Worm (Caenorhabditis elegans) whole organism, early embryonic: ENCODE data around the gene C34B4.2.

Source experiments
- B0310.2 ChIP-seq: sonication (generic microtip); optimal IDR thresholded peaks from 2 replicates; lab custom pipeline; 2016; ENCODE audit warnings: mild to moderate bottlenecking, missing genetic modification characterization, missing compliant biosample characterization
- F13C5.2 ChIP-seq: sonication (generic microtip); optimal IDR thresholded peaks from 2 replicates; lab custom pipeline; 2017; ENCODE audit warnings: mild to moderate bottlenecking, missing genetic modification characterization, inconsistent platforms, missing compliant biosample characterization
- aly-1 ChIP-seq: sonication (generic microtip); optimal IDR thresholded peaks from 2 replicates; lab custom pipeline; 2016; ENCODE audit warnings: missing genetic modification characterization, missing compliant biosample characterization
- ama-1 ChIP-seq: fragments of 150-350 bp; optimal IDR thresholded peaks from 2 replicates; lab custom pipeline; 2014
- ceh-13 ChIP-seq: fragments of 200-800 bp; sonication (Bioruptor generic); optimal IDR thresholded peaks from 2 replicates; lab custom pipeline; 2018; ENCODE audit warnings: mild to moderate bottlenecking, missing genetic modification characterization, missing compliant biosample characterization
- ceh-36 ChIP-seq: sonication (generic microtip); optimal IDR thresholded peaks from 2 replicates; lab custom pipeline; 2016; ENCODE audit warnings: missing genetic modification characterization, inconsistent platforms, missing compliant biosample characterization
- ets-7 ChIP-seq: sonication (generic microtip); optimal IDR thresholded peaks from 2 replicates; lab custom pipeline; 2016; ENCODE audit warnings: missing genotype, missing genetic modification characterization, missing compliant biosample characterization
- flt-1 ChIP-seq: fragments of 200-800 bp; sonication (Bioruptor generic); IDR thresholded peaks from 2 replicates; pipeline ENCODE4 v1.3.6; 2022; ENCODE audit warnings: missing genetic modification characterization, missing compliant biosample characterization
- hmbx-1 ChIP-seq: sonication (generic microtip); optimal IDR thresholded peaks from 2 replicates; lab custom pipeline; 2016; ENCODE audit warnings: mild to moderate bottlenecking, missing genetic modification characterization, missing compliant biosample characterization
- hmg-4 ChIP-seq: fragments of 200-800 bp; sonication (Bioruptor generic); optimal IDR thresholded peaks from 2 replicates; lab custom pipeline; 2018; ENCODE audit warnings: mild to moderate bottlenecking, missing genetic modification characterization, missing compliant biosample characterization
- hnd-1 ChIP-seq: sonication (generic microtip); optimal IDR thresholded peaks from 2 replicates; lab custom pipeline; 2016; ENCODE audit warnings: missing genetic modification characterization, missing compliant biosample characterization
- pes-1 ChIP-seq: fragments of 200-800 bp; sonication (Bioruptor generic); IDR thresholded peaks from 2 replicates; pipeline ENCODE4 v1.3.6; 2022; ENCODE audit warnings: missing genetic modification reagents, missing genetic modification characterization, missing compliant biosample characterization
- scrt-1 ChIP-seq: fragments of 200-800 bp; sonication (Bioruptor generic); IDR thresholded peaks from 2 replicates; pipeline ENCODE4 v1.3.6; 2022; ENCODE audit warnings: missing genetic modification characterization, missing compliant biosample characterization
- sea-1 ChIP-seq: fragments of 200-800 bp; sonication (Bioruptor generic); conservative IDR thresholded peaks from 2 replicates; pipeline ENCODE4 v1.3.6; 2022; ENCODE audit warnings: missing genetic modification characterization, missing compliant biosample characterization
- tbx-11 ChIP-seq: fragments of 200-800 bp; sonication (Bioruptor generic); IDR thresholded peaks from 2 replicates; pipeline ENCODE4 v1.3.6; 2022; ENCODE audit warnings: missing genetic modification characterization, missing compliant biosample characterization
- tbx-37 ChIP-seq: fragments of 200-800 bp; sonication (Bioruptor generic); conservative IDR thresholded peaks from 2 replicates; pipeline ENCODE4 v1.3.6; 2022; ENCODE audit warnings: missing genetic modification reagents, missing genetic modification characterization, missing compliant biosample characterization
- tra-4 ChIP-seq: sonication (generic microtip); optimal IDR thresholded peaks from 2 replicates; lab custom pipeline; 2017; ENCODE audit warnings: missing genetic modification characterization, missing compliant biosample characterization

The C34B4.2 gene

DNA sequence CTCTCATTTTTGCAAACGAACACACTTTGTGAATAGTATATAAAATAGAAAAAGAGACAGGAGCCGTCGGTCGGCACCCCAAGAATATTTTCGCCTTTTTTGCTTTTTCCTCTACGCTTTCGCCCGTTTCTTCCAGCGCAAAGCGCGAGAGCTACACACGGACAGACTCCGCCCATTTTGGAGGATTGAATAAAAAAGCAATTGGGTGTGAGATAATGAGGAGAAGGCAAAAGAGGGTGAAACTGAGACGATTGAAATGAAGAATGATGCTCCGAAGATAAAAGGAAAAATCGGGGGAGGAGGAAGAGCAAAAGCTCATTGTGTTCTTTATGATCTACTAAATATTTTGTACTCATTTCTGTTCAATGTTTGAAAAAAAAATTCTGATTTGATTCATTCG is 11.8 kb upstream of the C34B4.2 start, which contains the start of gene C34B4.3:
C34B4.3 (minus strand) TSS at position 101 of the 400 bp plus-strand sequence.
- TF ChIP-seq ceh-36 (tag; lab: Kevin White, UChicago) (no peak), ets-7 (tag; lab: Kevin White, UChicago) (no peak), aly-1 (no peak), ama-1 (lab: Kevin White, UChicago) (no peak), B0310.2 (tag; lab: Kevin White, UChicago) (no peak), tra-4 (tag; lab: Kevin White, UChicago) (no peak), hmbx-1 (tag; lab: Kevin White, UChicago) (no peak), F13C5.2 (tag; lab: Kevin White, UChicago) (no peak), hmg-4 (GFP tag; lab: Kevin White, UChicago) (no peak), flt-1 (GFP tag; lab: Robert Waterston, UW) (no peak), scrt-1 (GFP tag; lab: Robert Waterston, UW) (no peak), tbx-37 (no peak), sea-1 (GFP tag; lab: Robert Waterston, UW) (no peak), ceh-13 (no peak)

DNA sequence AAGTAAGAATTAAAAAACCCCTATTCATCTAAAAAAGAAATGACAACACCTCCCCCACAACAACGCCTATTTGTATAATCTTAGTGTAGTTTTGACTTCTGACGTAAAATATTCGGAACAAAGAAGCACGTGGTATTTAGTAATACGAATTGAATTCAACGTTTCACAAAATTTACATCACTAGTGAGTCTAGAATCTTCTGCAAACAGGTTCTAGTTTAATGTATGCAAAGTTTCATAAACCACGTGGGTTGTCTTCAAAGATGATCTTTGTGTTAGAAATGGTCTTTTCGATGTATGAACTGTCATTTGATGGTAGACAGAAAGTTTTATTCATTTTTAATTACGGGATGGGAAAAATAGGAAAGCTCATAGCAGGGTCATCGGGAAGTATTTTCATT is 9.7 kb upstream of the C34B4.2 start:
- no peak for TF ChIP-seq aly-1

DNA sequence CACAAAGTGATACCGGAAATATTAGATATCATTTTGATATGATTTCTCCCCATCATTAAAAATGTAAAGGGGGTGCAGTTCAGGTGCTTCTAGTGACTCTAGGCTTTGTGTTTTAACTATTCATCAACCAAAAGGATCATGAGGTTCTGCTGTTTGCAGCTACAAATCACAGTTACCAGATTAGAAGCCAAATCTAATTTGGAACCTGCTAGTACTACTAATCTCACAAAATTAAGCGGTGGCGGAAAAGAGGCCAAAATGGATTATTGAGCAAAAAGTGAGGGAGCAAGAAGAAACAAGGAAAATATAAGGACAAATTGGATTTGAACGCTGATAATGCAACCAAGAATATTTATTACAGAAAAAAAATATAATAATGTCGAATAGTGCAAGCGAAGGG is 8.7 kb upstream of the C34B4.2 start:
- TF ChIP-seq ets-7 (tag; lab: Kevin White, UChicago): no peak

DNA sequence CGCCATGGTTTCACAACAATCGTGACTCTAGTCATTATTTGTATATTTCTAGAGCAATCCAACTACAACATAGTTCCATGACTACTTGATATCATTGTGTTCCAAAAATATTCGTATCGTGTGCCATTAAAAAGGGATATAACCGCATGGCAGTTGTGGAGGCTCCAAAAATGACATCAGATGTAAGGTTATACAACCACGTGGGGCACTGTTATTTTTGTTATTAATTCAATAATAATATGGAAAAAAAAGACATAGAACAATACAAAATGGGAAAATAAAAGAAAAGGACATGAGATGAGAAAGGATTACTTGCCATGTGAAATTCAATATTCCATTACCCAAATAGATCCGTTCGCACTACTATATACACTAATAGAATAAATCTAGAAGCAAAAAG is 7.4 kb upstream of the C34B4.2 start:
- TF ChIP-seq B0310.2 (tag; lab: Kevin White, UChicago): no peak
- TF ChIP-seq ceh-36 (tag; lab: Kevin White, UChicago): no peak
- no peak for TF ChIP-seq sea-1 (GFP tag; lab: Robert Waterston, UW)
- TF ChIP-seq tra-4 (tag; lab: Kevin White, UChicago): no peak
- TF ChIP-seq ama-1 (lab: Kevin White, UChicago): no peak
- TF ChIP-seq hmg-4 (GFP tag; lab: Kevin White, UChicago): no peak
- no peak for TF ChIP-seq pes-1 (GFP tag; lab: Robert Waterston, UW)
- TF ChIP-seq tbx-37: no peak
- no peak for TF ChIP-seq tbx-11
- TF ChIP-seq hnd-1 (tag; lab: Kevin White, UChicago): no peak
- no peak for TF ChIP-seq F13C5.2 (tag; lab: Kevin White, UChicago)
- no peak for TF ChIP-seq aly-1

DNA sequence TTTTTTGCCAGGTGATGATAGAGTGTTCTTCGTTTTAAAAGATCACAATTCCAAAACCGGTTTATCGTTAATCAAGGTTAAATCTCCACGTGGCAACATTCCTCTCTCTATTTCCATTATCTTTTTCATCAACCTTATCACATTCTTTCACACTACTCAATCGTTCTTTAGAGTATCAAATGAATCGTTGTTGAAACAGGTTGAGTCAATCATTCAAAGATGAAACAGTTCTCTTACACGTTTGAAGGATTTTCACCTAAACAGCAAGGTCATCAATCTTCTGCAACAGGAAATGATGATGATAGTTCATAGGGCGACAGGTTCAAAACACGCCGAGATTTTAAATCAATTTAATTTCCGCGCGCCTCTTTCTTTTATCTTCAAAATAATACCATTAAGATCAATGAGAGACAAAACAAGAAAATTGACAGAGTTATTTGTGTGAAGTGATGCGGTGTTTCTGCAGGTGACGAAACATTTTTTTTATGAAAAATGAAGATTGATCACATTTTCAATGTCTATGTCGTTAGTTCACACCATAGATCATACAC is 1.6 kb upstream of the C34B4.2 start:
- TF ChIP-seq tbx-37: no peak
- TF ChIP-seq aly-1: no peak
- TF ChIP-seq sea-1 (GFP tag; lab: Robert Waterston, UW): no peak
- no peak for TF ChIP-seq B0310.2 (tag; lab: Kevin White, UChicago)
- no peak for TF ChIP-seq hnd-1 (tag; lab: Kevin White, UChicago)
- TF ChIP-seq tbx-11: no peak
- no peak for TF ChIP-seq ama-1 (lab: Kevin White, UChicago)
- no peak for TF ChIP-seq pes-1 (GFP tag; lab: Robert Waterston, UW)
- TF ChIP-seq ceh-13: no peak
- TF ChIP-seq scrt-1 (GFP tag; lab: Robert Waterston, UW): no peak
- no peak for TF ChIP-seq hmbx-1 (tag; lab: Kevin White, UChicago)

DNA sequence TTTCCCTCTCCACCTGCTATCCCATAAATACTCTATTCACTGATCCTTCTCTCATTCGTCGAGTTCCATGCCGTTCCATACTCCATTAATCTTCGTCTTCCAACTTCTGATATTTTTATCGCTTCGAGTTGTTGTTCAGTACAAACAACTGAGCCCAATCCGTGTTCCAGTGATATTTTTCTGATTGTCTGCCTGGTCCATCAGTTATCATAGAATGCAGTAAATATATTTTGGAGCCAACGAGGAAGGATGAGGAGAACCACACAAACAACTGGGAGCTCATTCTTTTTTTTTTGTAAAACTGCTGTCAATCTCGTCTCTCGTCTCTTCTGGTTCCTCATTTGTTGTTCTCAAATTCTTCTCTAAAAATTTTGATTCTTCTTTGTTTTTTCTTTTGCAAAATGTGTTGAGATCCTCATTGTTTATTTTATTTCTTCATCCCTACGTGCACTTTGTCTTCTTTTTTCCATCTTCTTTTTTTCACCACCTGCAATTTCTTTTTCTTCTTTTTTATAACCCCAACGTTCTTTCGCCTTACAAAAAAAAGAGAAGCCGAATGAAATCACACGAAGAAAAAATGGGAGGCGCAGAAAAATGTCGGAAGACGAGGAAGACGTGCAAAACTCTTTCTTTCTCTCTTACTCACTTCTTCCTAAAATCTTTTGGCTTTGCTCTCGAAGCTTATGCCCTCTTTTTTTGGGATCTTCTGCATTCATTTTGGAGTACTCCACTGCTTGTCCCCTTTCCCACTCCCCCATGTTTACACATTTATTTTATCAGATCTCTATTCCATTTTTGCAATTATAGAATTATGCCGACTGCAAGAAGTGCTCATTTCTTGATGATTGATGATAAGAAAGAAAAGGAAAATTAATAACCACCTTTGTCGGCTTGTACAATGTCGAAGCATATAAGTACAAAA is 1.2 kb downstream of the C34B4.2 start:
- TF ChIP-seq tbx-37 (no peak), ceh-13 (no peak), hnd-1 (tag; lab: Kevin White, UChicago) (no peak), hmg-4 (GFP tag; lab: Kevin White, UChicago) (no peak), flt-1 (GFP tag; lab: Robert Waterston, UW) (no peak), sea-1 (GFP tag; lab: Robert Waterston, UW) (no peak), tbx-11 (no peak), hmbx-1 (tag; lab: Kevin White, UChicago) (no peak), ets-7 (tag; lab: Kevin White, UChicago) (no peak), aly-1 (no peak), pes-1 (GFP tag; lab: Robert Waterston, UW) (no peak), ama-1 (lab: Kevin White, UChicago) (no peak)

DNA sequence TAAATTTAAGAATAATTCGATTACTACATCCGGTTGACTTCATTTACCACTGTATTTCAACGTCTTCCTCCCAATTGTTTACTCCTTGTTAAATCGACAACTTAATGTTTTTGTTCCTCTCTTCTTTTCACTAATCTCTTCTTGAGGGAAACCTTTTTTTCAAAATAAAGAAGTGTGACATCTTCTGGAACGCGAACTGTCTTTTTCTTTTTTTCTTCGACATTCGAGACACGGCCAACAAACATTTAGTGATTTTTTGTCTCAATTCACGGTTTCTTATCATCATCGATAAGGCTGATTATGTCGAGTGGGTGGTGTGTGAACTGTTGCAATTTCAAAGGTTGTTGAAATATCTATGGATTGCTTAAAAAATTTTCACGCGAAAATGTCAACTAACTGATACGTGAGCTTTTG is 2.4 kb downstream of the C34B4.2 start:
- TF ChIP-seq tra-4 (tag; lab: Kevin White, UChicago): no peak
- no peak for TF ChIP-seq tbx-37
- no peak for TF ChIP-seq hmg-4 (GFP tag; lab: Kevin White, UChicago)
- TF ChIP-seq hnd-1 (tag; lab: Kevin White, UChicago): no peak
- TF ChIP-seq ama-1 (lab: Kevin White, UChicago): no peak
- TF ChIP-seq ceh-36 (tag; lab: Kevin White, UChicago): no peak
- no peak for TF ChIP-seq F13C5.2 (tag; lab: Kevin White, UChicago)
